Worm (Caenorhabditis elegans) whole organism, L1 larva: Measurements from ENCODE around the gene C02B8.3.

Experiments
- C04F5.9 ChIP-seq: sonication (generic microtip); optimal IDR thresholded peaks from 2 replicates; lab custom pipeline; 2016; ENCODE audit warnings: missing genetic modification characterization, missing compliant biosample characterization
- C16A3.4 ChIP-seq: fragments of 150-350 bp; optimal IDR thresholded peaks from 2 replicates; lab custom pipeline; 2014; ENCODE audit warnings: missing biosample characterization, missing genetic modification characterization
- alr-1 ChIP-seq: fragments of 200-800 bp; sonication (Bioruptor generic); optimal IDR thresholded peaks from 2 replicates; lab custom pipeline; 2018; ENCODE audit warnings: borderline replicate concordance, mild to moderate bottlenecking, missing genetic modification characterization, missing compliant biosample characterization
- blmp-1 ChIP-seq: fragments of 150-350 bp; optimal IDR thresholded peaks from 2 replicates; lab custom pipeline; 2014; ENCODE audit warnings: missing biosample characterization, missing genetic modification characterization
- ceh-63 ChIP-seq: fragments of 200-800 bp; sonication (Bioruptor generic); optimal IDR thresholded peaks from 2 replicates; lab custom pipeline; 2018; ENCODE audit warnings: mild to moderate bottlenecking, missing genetic modification characterization, missing compliant biosample characterization
- ceh-8 ChIP-seq: fragments of 200-800 bp; sonication (Bioruptor generic); optimal IDR thresholded peaks from 2 replicates; lab custom pipeline; 2018; ENCODE audit warnings: mild to moderate bottlenecking, missing genetic modification characterization, moderate library complexity, missing compliant biosample characterization
- ceh-88 ChIP-seq: fragments of 200-800 bp; sonication (Bioruptor generic); IDR thresholded peaks from 2 replicates; pipeline ENCODE4 v1.3.6; 2022; ENCODE audit warnings: missing genetic modification characterization, missing compliant biosample characterization
- ces-1 ChIP-seq: fragments of 150-350 bp; optimal IDR thresholded peaks from 2 replicates; lab custom pipeline; 2014; ENCODE audit warnings: missing biosample characterization, missing genetic modification reagents, missing genetic modification characterization
- dsc-1 ChIP-seq: sonication (generic microtip); optimal IDR thresholded peaks from 2 replicates; lab custom pipeline; 2016; ENCODE audit warnings: mild to moderate bottlenecking, missing genetic modification characterization, missing compliant biosample characterization
- efl-3 ChIP-seq: fragments of 200-800 bp; sonication (Bioruptor generic); optimal IDR thresholded peaks from 2 replicates; lab custom pipeline; 2018; ENCODE audit warnings: mild to moderate bottlenecking, missing genetic modification characterization, missing compliant biosample characterization
- egl-13 ChIP-seq: sonication (generic microtip); optimal IDR thresholded peaks from 2 replicates; lab custom pipeline; 2016; ENCODE audit warnings: missing genotype, missing genetic modification reagents, missing genetic modification characterization, missing compliant biosample characterization
- elt-3 ChIP-seq, 6 experiments: fragments of 150-350 bp in 1 of 6; sonication (generic microtip); optimal IDR thresholded peaks; 2 replicates each; lab custom pipeline; 2017 to 2018; ENCODE audit warnings: missing biosample characterization in 6 of 6, missing genetic modification characterization in 6 of 6, inconsistent platforms in 1 of 6
- fkh-8 ChIP-seq: sonication (generic microtip); optimal IDR thresholded peaks from 2 replicates; lab custom pipeline; 2016; ENCODE audit warnings: mild to moderate bottlenecking, missing genetic modification characterization, missing compliant biosample characterization
- grh-1 ChIP-seq: fragments of 200-800 bp; sonication (Bioruptor generic); IDR thresholded peaks from 2 replicates; pipeline ENCODE4 v1.3.6; 2022; ENCODE audit warnings: missing genetic modification reagents, missing genetic modification characterization, missing compliant biosample characterization
- hlh-4 ChIP-seq: sonication (generic microtip); optimal IDR thresholded peaks from 2 replicates; lab custom pipeline; 2016; ENCODE audit warnings: mild to moderate bottlenecking, missing genetic modification characterization, missing compliant biosample characterization
- hpl-2 ChIP-seq: fragments of 150-350 bp; optimal IDR thresholded peaks from 2 replicates; lab custom pipeline; 2014; ENCODE audit warnings: missing biosample characterization, missing genetic modification reagents, missing genetic modification characterization
- irx-1 ChIP-seq: sonication (generic microtip); optimal IDR thresholded peaks from 2 replicates; lab custom pipeline; 2016; ENCODE audit warnings: missing genetic modification characterization, missing compliant biosample characterization
- lin-35 ChIP-seq, 2 experiments: fragments of 150-350 bp; optimal IDR thresholded peaks; 2 replicates each; lab custom pipeline; 2014; ENCODE audit warnings: missing biosample characterization in 2 of 2, missing genetic modification characterization in 2 of 2, missing genetic modification reagents in 2 of 2
- lir-3 ChIP-seq: sonication (generic microtip); optimal IDR thresholded peaks from 2 replicates; lab custom pipeline; 2016; ENCODE audit warnings: mild to moderate bottlenecking, missing genetic modification characterization, moderate library complexity, missing compliant biosample characterization; ENCODE audit not compliant: poor library complexity
- lsy-2 ChIP-seq, 2 experiments: fragments of 150-350 bp; optimal IDR thresholded peaks; 2 replicates each; lab custom pipeline; 2014; ENCODE audit warnings: missing biosample characterization in 2 of 2, missing genetic modification characterization in 2 of 2
- mab-9 ChIP-seq: fragments of 200-800 bp; sonication (Bioruptor generic); IDR thresholded peaks from 2 replicates; pipeline ENCODE4 v1.3.6; 2022; ENCODE audit warnings: missing genetic modification reagents, missing genetic modification characterization, missing compliant biosample characterization
- mep-1 ChIP-seq: fragments of 150-350 bp; optimal IDR thresholded peaks from 2 replicates; lab custom pipeline; 2014; ENCODE audit warnings: missing biosample characterization, missing genetic modification characterization
- nhr-12 ChIP-seq: sonication (generic microtip); optimal IDR thresholded peaks from 2 replicates; lab custom pipeline; 2017; ENCODE audit warnings: missing biosample characterization, missing genetic modification characterization
- nhr-20 ChIP-seq: sonication (generic microtip); optimal IDR thresholded peaks from 2 replicates; lab custom pipeline; 2016; ENCODE audit warnings: mild to moderate bottlenecking, missing genetic modification characterization, missing compliant biosample characterization
- nhr-28 ChIP-seq: fragments of 150-350 bp; optimal IDR thresholded peaks from 2 replicates; lab custom pipeline; 2014; ENCODE audit warnings: missing biosample characterization, missing genetic modification characterization
- nhr-71 ChIP-seq: sonication (generic microtip); optimal IDR thresholded peaks from 2 replicates; lab custom pipeline; 2016; ENCODE audit warnings: mild to moderate bottlenecking, missing genetic modification characterization, moderate library complexity, missing compliant biosample characterization
- nhr-77 ChIP-seq: fragments of 150-350 bp; optimal IDR thresholded peaks from 2 replicates; lab custom pipeline; 2014; ENCODE audit warnings: missing biosample characterization, missing genetic modification characterization
- nhr-84 ChIP-seq: sonication (generic microtip); optimal IDR thresholded peaks from 2 replicates; lab custom pipeline; 2017; ENCODE audit warnings: missing biosample characterization, missing genetic modification characterization
- nhr-90 ChIP-seq: sonication (generic microtip); optimal IDR thresholded peaks from 2 replicates; lab custom pipeline; 2016; ENCODE audit warnings: mild to moderate bottlenecking, missing genetic modification characterization, missing compliant biosample characterization; ENCODE audit not compliant: poor library complexity
- pqm-1 ChIP-seq: sonication (generic microtip); optimal IDR thresholded peaks from 3 replicates; lab custom pipeline; 2017; ENCODE audit warnings: missing biosample characterization, missing genetic modification characterization
- rnt-1 ChIP-seq: sonication (generic microtip); optimal IDR thresholded peaks from 2 replicates; lab custom pipeline; 2016; ENCODE audit warnings: mild to moderate bottlenecking, missing genetic modification characterization, moderate library complexity, missing compliant biosample characterization
- sox-4 ChIP-seq: sonication (generic microtip); optimal IDR thresholded peaks from 2 replicates; lab custom pipeline; 2016; ENCODE audit warnings: missing genetic modification characterization, missing compliant biosample characterization
- sup-37 ChIP-seq: fragments of 200-800 bp; sonication (Bioruptor generic); optimal IDR thresholded peaks from 2 replicates; lab custom pipeline; 2018; ENCODE audit warnings: mild to moderate bottlenecking, missing genetic modification characterization, missing compliant biosample characterization
- unc-130 ChIP-seq: fragments of 150-350 bp; optimal IDR thresholded peaks from 2 replicates; lab custom pipeline; 2017; ENCODE audit warnings: missing biosample characterization, missing genetic modification characterization, inconsistent platforms
- unc-62 ChIP-seq: fragments of 150-350 bp; optimal IDR thresholded peaks from 2 replicates; lab custom pipeline; 2014; ENCODE audit warnings: missing biosample characterization, missing genetic modification reagents, missing genetic modification characterization
- unc-86 ChIP-seq: sonication (generic microtip); optimal IDR thresholded peaks from 2 replicates; lab custom pipeline; 2016; ENCODE audit warnings: missing genetic modification characterization, missing compliant biosample characterization
- unc-98 ChIP-seq: fragments of 200-800 bp; sonication (Bioruptor generic); IDR thresholded peaks from 2 replicates; pipeline ENCODE4 v1.3.6; 2022; ENCODE audit warnings: missing genetic modification characterization, missing compliant biosample characterization
- vab-15 ChIP-seq: sonication (generic microtip); optimal IDR thresholded peaks from 2 replicates; lab custom pipeline; 2017; ENCODE audit warnings: missing genotype, mild to moderate bottlenecking, missing genetic modification characterization, missing compliant biosample characterization
- zag-1 ChIP-seq: fragments of 150-350 bp; optimal IDR thresholded peaks from 2 replicates; lab custom pipeline; 2014; ENCODE audit warnings: missing biosample characterization, missing genetic modification characterization
- zip-4 ChIP-seq: fragments of 200-800 bp; sonication (Bioruptor generic); optimal IDR thresholded peaks from 2 replicates; lab custom pipeline; 2018; ENCODE audit warnings: mild to moderate bottlenecking, missing genetic modification characterization, moderate library complexity, missing compliant biosample characterization
- ztf-11 ChIP-seq, 2 experiments: sonication (generic microtip); optimal IDR thresholded peaks; 2 replicates each; lab custom pipeline; 2016 to 2017; ENCODE audit warnings: missing genetic modification characterization in 2 of 2, missing biosample characterization in 1 of 2, missing compliant biosample characterization in 1 of 2

The C02B8.3 gene

DNA sequence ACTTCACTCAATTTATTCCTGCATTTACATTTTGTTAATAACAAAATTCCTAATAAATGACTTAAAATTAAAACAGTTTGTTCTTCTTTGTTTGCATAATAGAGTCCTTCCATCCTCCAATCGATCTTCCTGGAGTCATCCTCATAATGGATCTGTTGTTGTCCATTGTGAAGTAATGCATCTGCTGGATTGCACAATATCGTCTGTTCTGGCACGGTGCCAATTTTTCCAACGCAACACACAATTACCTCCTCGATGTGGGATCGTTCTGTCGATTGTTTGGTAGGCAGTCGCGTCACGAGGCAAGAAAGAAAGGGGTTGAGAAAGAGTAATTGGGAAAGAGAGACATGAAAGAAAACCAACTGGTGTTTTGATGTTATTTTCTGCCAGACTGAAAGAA lies 20.8 kb downstream of the C02B8.3 start (continued):
- TF ChIP-seq fkh-8 (tag; lab: Kevin White, UChicago) (no peak), nhr-77 (tag; lab: Kevin White, UChicago) (no peak), irx-1 (tag; lab: Kevin White, UChicago) (no peak), nhr-12 (tag; lab: Kevin White, UChicago) (no peak), blmp-1 (tag; lab: Kevin White, UChicago) (peak; percentile 65), lin-35 (GFP tag; optimal IDR thresholded peaks at IDR 0.05; lab: Kevin White, UChicago) (no peak), elt-3 (tag; optimal IDR thresholded peaks at IDR 0.05; lab: Kevin White, UChicago) (no peak), dsc-1 (tag; lab: Kevin White, UChicago) (no peak), mep-1 (tag; lab: Kevin White, UChicago) (peak; percentile 72), ceh-63 (no peak), zip-4 (GFP tag; lab: Kevin White, UChicago) (no peak), unc-98 (GFP tag; lab: Robert Waterston, UW) (no peak), efl-3 (no peak), alr-1 (tag; lab: Kevin White, UChicago) (no peak), C16A3.4 (tag; lab: Kevin White, UChicago) (peak; percentile 54), ceh-8 (GFP tag; lab: Kevin White, UChicago) (no peak), hlh-4 (tag; lab: Kevin White, UChicago) (no peak), rnt-1 (tag; lab: Kevin White, UChicago) (peak; percentile 37), ztf-11 (tag; optimal IDR thresholded peaks at IDR 0.05; lab: Kevin White, UChicago) (peak in 1 of 2 experiments; percentile 69), sox-4 (tag; lab: Kevin White, UChicago) (no peak), zag-1 (no peak), nhr-20 (tag; lab: Kevin White, UChicago) (peak; percentile 28), nhr-84 (tag; lab: Kevin White, UChicago) (no peak), ces-1 (GFP tag; lab: Kevin White, UChicago) (no peak), ceh-88 (GFP tag; lab: Robert Waterston, UW) (no peak), sup-37 (GFP tag; lab: Kevin White, UChicago) (no peak), vab-15 (tag; lab: Kevin White, UChicago) (no peak), lir-3 (tag; lab: Kevin White, UChicago) (no peak), nhr-71 (peak; percentile 56), unc-86 (tag; lab: Kevin White, UChicago) (peak; percentile 55), unc-62 (no peak), pqm-1 (tag; lab: Kevin White, UChicago) (no peak), C04F5.9 (no peak), egl-13 (tag; lab: Kevin White, UChicago) (no peak), nhr-28 (tag; lab: Kevin White, UChicago) (no peak), lsy-2 (tag; optimal IDR thresholded peaks at IDR 0.05; lab: Kevin White, UChicago) (peak; percentile 0 to 29), grh-1 (GFP tag; lab: Robert Waterston, UW) (no peak), unc-130 (tag; lab: Kevin White, UChicago) (no peak), hpl-2 (GFP tag; lab: Kevin White, UChicago) (no peak)

ce11 chrX:8162793-8163192 lies 23.5 kb downstream of the C02B8.3 start, which contains the start of gene F22F1.3:
F22F1.3 (minus strand) TSS chrX:8163073.
- TF ChIP-seq nhr-77 (tag; lab: Kevin White, UChicago) = no peak
- no peak for TF ChIP-seq egl-13 (tag; lab: Kevin White, UChicago)
- TF ChIP-seq mab-9 (GFP tag; lab: Robert Waterston, UW) = no peak
- TF ChIP-seq nhr-90 (tag; lab: Kevin White, UChicago) = no peak
- TF ChIP-seq C04F5.9 = no peak
